Worm (Caenorhabditis elegans) whole organism, late embryonic: ENCODE measurements around the gene clec-143.

Experiments used
- K09A11.1 ChIP-seq: sonication (generic microtip); optimal IDR thresholded peaks from 2 replicates; lab custom pipeline; 2017; ENCODE audit warnings: antibody characterized with exemption, mild to moderate bottlenecking, missing genetic modification characterization, missing compliant biosample characterization; ENCODE audit not compliant: insufficient read depth
- Y22D7AL.16 ChIP-seq: sonication (generic microtip); optimal IDR thresholded peaks from 2 replicates; lab custom pipeline; 2016; ENCODE audit warnings: missing genetic modification characterization, missing compliant biosample characterization
- ahr-1 ChIP-seq: sonication (generic microtip); optimal IDR thresholded peaks from 2 replicates; lab custom pipeline; 2016; ENCODE audit warnings: missing genetic modification characterization, missing compliant biosample characterization
- ceh-18 ChIP-seq: sonication (generic microtip); optimal IDR thresholded peaks from 2 replicates; lab custom pipeline; 2016; ENCODE audit warnings: missing genetic modification characterization, missing compliant biosample characterization
- ceh-24 ChIP-seq: sonication (generic microtip); optimal IDR thresholded peaks from 2 replicates; lab custom pipeline; 2016; ENCODE audit warnings: mild to moderate bottlenecking, missing genetic modification characterization, missing compliant biosample characterization
- ceh-31 ChIP-seq: sonication (generic microtip); optimal IDR thresholded peaks from 2 replicates; lab custom pipeline; 2016; ENCODE audit warnings: missing genetic modification characterization, missing compliant biosample characterization
- ceh-45 ChIP-seq: fragments of 200-800 bp; sonication (Bioruptor generic); IDR thresholded peaks from 2 replicates; pipeline ENCODE4 v1.3.6; 2022; ENCODE audit warnings: missing genetic modification reagents, missing genetic modification characterization, missing compliant biosample characterization
- ceh-48 ChIP-seq: sonication (generic microtip); optimal IDR thresholded peaks from 2 replicates; lab custom pipeline; 2016; ENCODE audit warnings: missing genetic modification characterization, inconsistent platforms, missing compliant biosample characterization
- ceh-6 ChIP-seq: fragments of 200-800 bp; sonication (Bioruptor generic); optimal IDR thresholded peaks from 2 replicates; lab custom pipeline; 2018; ENCODE audit warnings: mild to moderate bottlenecking, missing genetic modification characterization, missing compliant biosample characterization
- dmd-4 ChIP-seq: sonication (generic microtip); optimal IDR thresholded peaks from 2 replicates; lab custom pipeline; 2016; ENCODE audit warnings: borderline replicate concordance, missing genetic modification characterization, missing compliant biosample characterization
- dve-1 ChIP-seq: sonication (generic microtip); optimal IDR thresholded peaks from 2 replicates; lab custom pipeline; 2017; ENCODE audit warnings: antibody characterized with exemption, mild to moderate bottlenecking, missing genetic modification characterization, missing compliant biosample characterization
- elt-2 ChIP-seq: sonication (generic microtip); optimal IDR thresholded peaks from 2 replicates; lab custom pipeline; 2016; ENCODE audit warnings: missing genetic modification reagents, missing genetic modification characterization, missing compliant biosample characterization
- elt-4 ChIP-seq: sonication (generic microtip); optimal IDR thresholded peaks from 2 replicates; lab custom pipeline; 2016; ENCODE audit warnings: missing genetic modification characterization, missing compliant biosample characterization
- fax-1 ChIP-seq: sonication (generic microtip); optimal IDR thresholded peaks from 2 replicates; lab custom pipeline; 2016; ENCODE audit warnings: missing genotype, missing genetic modification characterization, missing compliant biosample characterization
- fkh-6 ChIP-seq: sonication (generic microtip); optimal IDR thresholded peaks from 2 replicates; lab custom pipeline; 2016; ENCODE audit warnings: missing genetic modification characterization, missing compliant biosample characterization
- hlh-13 ChIP-seq: fragments of 200-800 bp; sonication (Bioruptor generic); optimal IDR thresholded peaks from 2 replicates; lab custom pipeline; 2018; ENCODE audit warnings: mild to moderate bottlenecking, missing genetic modification characterization, missing compliant biosample characterization
- hlh-15 ChIP-seq: sonication (generic microtip); optimal IDR thresholded peaks from 2 replicates; lab custom pipeline; 2016; ENCODE audit warnings: missing genetic modification characterization, missing compliant biosample characterization
- hlh-8 ChIP-seq: sonication (generic microtip); optimal IDR thresholded peaks from 2 replicates; lab custom pipeline; 2016; ENCODE audit warnings: missing genotype, missing genetic modification characterization, missing compliant biosample characterization
- lim-6 ChIP-seq: sonication (generic microtip); optimal IDR thresholded peaks from 2 replicates; lab custom pipeline; 2016; ENCODE audit warnings: missing genetic modification characterization, missing compliant biosample characterization
- mec-3 ChIP-seq: sonication (generic microtip); optimal IDR thresholded peaks from 2 replicates; lab custom pipeline; 2016; ENCODE audit warnings: borderline replicate concordance, missing genetic modification characterization, missing compliant biosample characterization
- nfya-1 ChIP-seq: sonication (generic microtip); optimal IDR thresholded peaks from 2 replicates; lab custom pipeline; 2017; ENCODE audit warnings: missing genetic modification characterization, mild to moderate bottlenecking, missing compliant biosample characterization, antibody characterized with exemption, moderate library complexity
- nhr-11 ChIP-seq: fragments of 150-350 bp; optimal IDR thresholded peaks from 2 replicates; lab custom pipeline; 2014; ENCODE audit warnings: missing biosample characterization, missing genetic modification characterization
- pag-3 ChIP-seq: sonication (generic microtip); optimal IDR thresholded peaks from 2 replicates; lab custom pipeline; 2016; ENCODE audit warnings: missing compliant biosample characterization, missing genetic modification characterization, borderline replicate concordance
- pat-9 ChIP-seq: fragments of 200-800 bp; sonication (Bioruptor generic); optimal IDR thresholded peaks from 2 replicates; lab custom pipeline; 2018; ENCODE audit warnings: mild to moderate bottlenecking, missing genetic modification characterization, moderate library complexity, missing compliant biosample characterization
- pax-1 ChIP-seq: fragments of 150-350 bp; optimal IDR thresholded peaks from 2 replicates; lab custom pipeline; 2014; ENCODE audit warnings: missing biosample characterization, missing genetic modification characterization
- pha-2 ChIP-seq: sonication (generic microtip); optimal IDR thresholded peaks from 2 replicates; lab custom pipeline; 2017; ENCODE audit warnings: mild to moderate bottlenecking, missing genetic modification characterization, missing compliant biosample characterization
- pqm-1 ChIP-seq: sonication (generic microtip); optimal IDR thresholded peaks from 2 replicates; lab custom pipeline; 2016; ENCODE audit warnings: missing genetic modification characterization, missing compliant biosample characterization
- rnt-1 ChIP-seq: sonication (generic microtip); optimal IDR thresholded peaks from 2 replicates; lab custom pipeline; 2016; ENCODE audit warnings: missing genetic modification characterization, missing compliant biosample characterization
- sdc-2 ChIP-seq: sonication (generic microtip); optimal IDR thresholded peaks from 2 replicates; lab custom pipeline; 2016; ENCODE audit warnings: missing genotype, missing genetic modification characterization, missing compliant biosample characterization
- sox-2 ChIP-seq: fragments of 200-800 bp; sonication (Bioruptor generic); IDR thresholded peaks from 2 replicates; pipeline ENCODE4 v1.3.6; 2022; ENCODE audit warnings: missing genetic modification reagents, missing genetic modification characterization, missing compliant biosample characterization
- sox-4 ChIP-seq: sonication (generic microtip); optimal IDR thresholded peaks from 2 replicates; lab custom pipeline; 2017; ENCODE audit warnings: mild to moderate bottlenecking, missing genetic modification characterization, inconsistent platforms, missing compliant biosample characterization
- tbx-2 ChIP-seq: sonication (generic microtip); optimal IDR thresholded peaks from 2 replicates; lab custom pipeline; 2016; ENCODE audit warnings: missing genetic modification characterization, missing compliant biosample characterization
- unc-3 ChIP-seq, 2 experiments: fragments of 200-800 bp in 1 of 2; sonication (Bioruptor generic) in 1 of 2; sonication (generic microtip) in 1 of 2; conservative IDR thresholded peaks in 1 of 2; optimal IDR thresholded peaks in 1 of 2; 2 replicates each; pipeline versions ENCODE4 v1.3.6 to Lab custom; 2016 to 2022; ENCODE audit warnings: missing compliant biosample characterization in 2 of 2, missing genetic modification characterization in 2 of 2, missing genetic modification reagents in 1 of 2
- unc-55 ChIP-seq: sonication (generic microtip); optimal IDR thresholded peaks from 2 replicates; lab custom pipeline; 2017; ENCODE audit warnings: missing biosample characterization, missing genetic modification reagents, missing genetic modification characterization

The clec-143 gene

DNA sequence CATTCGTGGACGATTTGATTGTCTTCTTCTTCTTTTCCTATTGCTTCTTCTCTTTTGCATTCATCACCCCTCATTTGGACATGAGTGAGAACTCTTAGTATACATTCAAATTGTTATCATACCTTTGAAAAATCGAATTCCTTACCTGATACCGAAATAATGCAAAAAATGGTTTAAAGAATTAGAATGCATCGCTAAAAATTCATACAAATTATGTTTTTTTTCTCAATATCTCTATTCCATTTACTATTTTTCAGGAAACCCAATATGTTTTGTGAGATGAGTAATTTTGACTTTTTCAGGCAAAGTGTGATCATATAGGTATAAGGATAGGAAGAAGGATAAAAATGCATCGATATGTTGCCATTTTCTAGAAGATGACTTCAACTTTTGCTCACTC, 13.1 kb downstream of the clec-143 start, which contains the start of gene ZK673.11:
ZK673.11 (plus strand) TSS at position 301 of the 400 bp plus-strand sequence.
- TF ChIP-seq dmd-4 (tag; lab: Kevin White, UChicago): no peak
- no peak for TF ChIP-seq K09A11.1 (tag; lab: Kevin White, UChicago)
- no peak for TF ChIP-seq unc-55

DNA sequence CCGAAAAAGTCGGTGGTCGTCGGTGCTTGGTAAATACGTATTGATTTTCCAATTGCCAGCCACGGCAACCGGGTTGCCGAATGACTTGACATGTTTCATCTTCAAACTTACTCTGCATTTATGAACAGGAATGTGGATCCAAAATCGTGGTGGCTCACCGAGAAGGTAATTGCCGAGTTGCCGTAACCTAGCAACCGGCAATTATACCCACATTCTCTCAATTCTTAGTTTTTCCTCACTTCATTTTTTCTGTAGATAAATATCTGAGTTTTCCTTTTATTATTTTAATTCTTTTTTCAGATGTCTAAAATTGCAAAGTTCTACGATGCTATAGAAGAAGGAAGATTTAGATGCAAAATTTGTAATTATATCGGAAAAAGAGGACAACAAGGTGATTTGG, 17.5 kb downstream of the clec-143 start, which contains the start of gene ZK673.4:
ZK673.4 (plus strand) TSS at position 301 of the 400 bp plus-strand sequence.
- TF ChIP-seq fax-1 (no peak), elt-4 (no peak), hlh-15 (tag; lab: Kevin White, UChicago) (no peak), pqm-1 (tag; lab: Kevin White, UChicago) (no peak), sox-2 (GFP tag; lab: Robert Waterston, UW) (no peak), nhr-11 (tag; lab: Kevin White, UChicago) (no peak), K09A11.1 (tag; lab: Kevin White, UChicago) (no peak), pax-1 (tag; lab: Kevin White, UChicago) (no peak), ceh-18 (tag; lab: Kevin White, UChicago) (no peak), Y22D7AL.16 (tag; lab: Kevin White, UChicago) (no peak), ceh-31 (tag; lab: Kevin White, UChicago) (no peak), ceh-6 (no peak), unc-3 (GFP tag; conservative IDR thresholded peaks at IDR 0.05; lab: Robert Waterston, UW) (no peak), unc-3 (tag; optimal IDR thresholded peaks at IDR 0.05; lab: Kevin White, UChicago) (no peak), nfya-1 (tag; lab: Kevin White, UChicago) (no peak), lim-6 (no peak)
- TF ChIP-seq, all 69 proteins: peak for 0

DNA sequence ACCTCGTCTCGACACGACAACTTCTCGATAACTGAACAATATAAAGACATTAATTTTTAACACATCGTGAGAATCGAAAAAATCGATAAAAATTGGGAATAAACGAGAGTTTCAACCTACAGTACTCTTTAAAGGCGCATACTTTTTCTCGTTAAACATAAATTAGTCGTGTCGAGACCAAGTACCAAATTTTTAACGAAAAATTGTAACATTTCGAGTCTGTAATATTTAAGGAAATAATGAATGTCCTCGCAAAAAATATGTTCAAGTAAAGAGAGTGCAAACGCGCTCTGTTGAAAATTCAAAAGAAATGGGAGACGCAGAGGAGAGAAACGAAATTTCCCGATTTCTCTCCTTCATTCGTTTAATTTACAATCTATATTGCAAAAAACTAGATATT, 19.8 kb downstream of the clec-143 start:
- TF ChIP-seq pag-3 (tag; lab: Kevin White, UChicago): no peak
- no peak for TF ChIP-seq ceh-24 (tag; lab: Kevin White, UChicago)
- TF ChIP-seq fax-1: no peak
- TF ChIP-seq sox-2 (GFP tag; lab: Robert Waterston, UW): no peak
- no peak for TF ChIP-seq sdc-2 (tag; lab: Kevin White, UChicago)
- no peak for TF ChIP-seq fkh-6
- no peak for TF ChIP-seq pha-2 (tag; lab: Kevin White, UChicago)
- TF ChIP-seq mec-3 (tag; lab: Kevin White, UChicago): no peak
- no peak for TF ChIP-seq hlh-8 (tag; lab: Kevin White, UChicago)
- TF ChIP-seq elt-2: no peak
- no peak for TF ChIP-seq ceh-48 (tag; lab: Kevin White, UChicago)
- TF ChIP-seq rnt-1 (tag; lab: Kevin White, UChicago): no peak
- no peak for TF ChIP-seq pat-9 (tag; lab: Kevin White, UChicago)

DNA sequence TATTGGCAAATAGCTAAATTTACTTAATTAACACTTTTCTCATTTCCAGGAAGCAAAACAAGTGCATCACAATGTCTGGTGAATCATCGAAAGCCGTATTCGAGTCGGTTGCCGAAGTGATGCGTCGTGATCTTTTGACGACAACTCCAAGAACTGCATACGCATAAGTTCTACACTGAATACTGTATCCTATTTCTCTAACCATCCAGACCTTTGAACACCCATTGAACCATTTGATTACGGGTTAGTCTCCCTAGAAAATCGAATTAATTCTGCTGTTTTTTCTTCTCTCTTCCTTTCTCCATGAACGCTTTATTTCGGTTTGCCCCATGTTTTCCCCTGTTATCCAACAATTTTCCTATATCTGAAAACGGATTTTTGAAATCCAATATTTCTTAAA, 20.4 kb downstream of the clec-143 start, which contains the start of gene lin-56:
lin-56 (plus strand) TSS at position 301 of the 400 bp plus-strand sequence.
- TF ChIP-seq dmd-4 (tag; lab: Kevin White, UChicago) (no peak), ahr-1 (tag; lab: Kevin White, UChicago) (no peak), hlh-8 (tag; lab: Kevin White, UChicago) (no peak), unc-55 (no peak)

DNA sequence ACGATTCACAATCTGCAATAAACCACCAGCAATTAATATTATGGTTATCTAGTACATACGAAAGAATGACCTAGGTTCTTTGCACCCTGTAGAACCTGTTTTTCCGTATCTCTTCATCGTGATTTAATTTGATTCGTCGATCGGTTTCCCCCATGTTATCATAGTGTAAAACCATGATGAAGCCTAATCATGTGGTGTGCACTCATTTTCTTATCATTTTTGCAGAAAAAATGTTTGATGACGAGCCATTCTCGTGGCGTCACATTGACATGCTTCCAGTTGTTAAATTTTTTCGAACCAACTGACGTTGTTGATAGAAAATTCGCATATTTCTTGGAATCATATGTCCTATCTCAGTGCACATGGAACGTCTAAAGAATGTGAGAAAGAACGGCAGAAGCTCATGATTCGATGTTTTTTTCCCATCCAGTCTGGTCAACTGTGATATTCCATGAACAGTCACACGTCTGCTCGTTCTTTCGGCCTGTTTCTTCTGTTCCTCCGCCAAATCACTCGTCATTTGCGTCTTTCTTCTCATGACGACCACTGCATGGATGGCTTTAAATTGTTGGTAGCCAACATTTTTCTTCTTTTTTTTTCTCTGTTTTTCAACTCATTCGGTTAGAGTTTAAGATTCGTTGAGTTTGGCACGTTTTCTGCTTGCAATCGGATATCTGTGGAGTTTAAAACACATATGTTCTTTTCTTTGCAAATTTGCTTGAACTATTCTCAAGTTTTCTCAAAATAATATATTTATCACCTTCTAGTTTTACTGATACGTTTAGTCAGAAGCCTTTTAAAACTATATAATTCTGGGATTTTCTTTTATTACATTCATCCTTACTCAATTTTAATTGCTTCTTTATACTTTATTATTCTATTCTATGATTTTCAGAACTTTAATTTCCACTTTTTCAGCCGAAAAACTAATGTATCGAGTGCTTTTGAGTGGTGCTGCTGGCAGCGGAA, 22.5 kb downstream of the clec-143 start, which contains the start of gene ZK673.2:
ZK673.2 (plus strand) TSS at position 919 of the 969 bp plus-strand sequence.
- no peak for TF ChIP-seq hlh-13
- no peak for TF ChIP-seq ceh-45
- TF ChIP-seq ceh-48 (tag; lab: Kevin White, UChicago): no peak
- TF ChIP-seq tbx-2 (tag; lab: Kevin White, UChicago): no peak
- no peak for TF ChIP-seq dve-1 (tag; lab: Kevin White, UChicago)
- no peak for TF ChIP-seq sox-4 (tag; lab: Kevin White, UChicago)
- TF ChIP-seq hlh-15 (tag; lab: Kevin White, UChicago): no peak
- TF ChIP-seq, all 69 proteins: peak for 0
